Fruit fly (Drosophila melanogaster) whole organism, prepupa: Measurements from ENCODE around the gene raptor.
A peak's percentile ranks its signal among the peaks of the same experiment; 100 is the strongest.

Source experiments
- Blimp-1 ChIP-seq: fragments of 200-800 bp; sonication (Bioruptor generic); optimal IDR thresholded peaks from 3 replicates; lab custom pipeline; 2017; ENCODE audit warnings: missing biosample characterization, missing genetic modification characterization, mild to moderate bottlenecking, moderate library complexity, missing genetic modification reagents
- CG10631 ChIP-seq: fragments of 200-800 bp; sonication (Bioruptor generic); optimal IDR thresholded peaks from 2 replicates; lab custom pipeline; 2016; ENCODE audit warnings: missing biosample characterization, missing genetic modification characterization
- CG10669 ChIP-seq: fragments of 200-800 bp; sonication (Bioruptor generic); optimal IDR thresholded peaks from 3 replicates; lab custom pipeline; 2018; ENCODE audit warnings: missing biosample characterization, mild to moderate bottlenecking, missing genetic modification characterization, moderate library complexity
- CG11762 ChIP-seq: fragments of 200-800 bp; sonication (Bioruptor generic); optimal IDR thresholded peaks from 3 replicates; lab custom pipeline; 2016; ENCODE audit warnings: missing biosample characterization, missing genetic modification characterization; ENCODE audit not compliant: insufficient read depth
- CG11902 ChIP-seq: fragments of 200-800 bp; sonication (Bioruptor generic); optimal IDR thresholded peaks from 3 replicates; lab custom pipeline; 2016; ENCODE audit warnings: missing biosample characterization, missing genetic modification characterization
- CG15336 ChIP-seq: fragments of 200-800 bp; sonication (Bioruptor generic); IDR thresholded peaks from 2 replicates; pipeline ENCODE4 v1.3.6; 2022; ENCODE audit warnings: missing biosample characterization, missing genetic modification characterization
- CG16779 ChIP-seq: fragments of 200-800 bp; sonication (Bioruptor generic); optimal IDR thresholded peaks from 3 replicates; lab custom pipeline; 2017; ENCODE audit warnings: missing biosample characterization, mild to moderate bottlenecking, missing genetic modification characterization
- CG3032 ChIP-seq: fragments of 200-800 bp; optimal IDR thresholded peaks from 2 replicates; lab custom pipeline; 2019; ENCODE audit warnings: missing biosample characterization, mild to moderate bottlenecking, missing genetic modification characterization, moderate library complexity
- CG31627 ChIP-seq: fragments of 200-800 bp; sonication (Bioruptor generic); optimal IDR thresholded peaks from 3 replicates; lab custom pipeline; 2016; ENCODE audit warnings: missing biosample characterization, missing genetic modification characterization
- CG32006 ChIP-seq: fragments of 200-800 bp; sonication (Bioruptor generic); optimal IDR thresholded peaks from 3 replicates; lab custom pipeline; 2017; ENCODE audit warnings: missing biosample characterization, mild to moderate bottlenecking, missing genetic modification characterization
- CG4318 ChIP-seq: fragments of 200-800 bp; sonication (Bioruptor generic); optimal IDR thresholded peaks from 3 replicates; lab custom pipeline; 2017; ENCODE audit warnings: missing biosample characterization, mild to moderate bottlenecking, missing genetic modification characterization
- CG6276 ChIP-seq: fragments of 200-800 bp; sonication (Bioruptor generic); optimal IDR thresholded peaks from 2 replicates; lab custom pipeline; 2017; ENCODE audit warnings: missing biosample characterization, mild to moderate bottlenecking, missing genetic modification characterization
- CG6808 ChIP-seq: fragments of 200-800 bp; sonication (Bioruptor generic); optimal IDR thresholded peaks from 3 replicates; lab custom pipeline; 2017; ENCODE audit warnings: missing biosample characterization, missing genetic modification characterization, mild to moderate bottlenecking, moderate library complexity, missing genetic modification reagents
- CG6854 ChIP-seq: fragments of 200-800 bp; sonication (Bioruptor generic); optimal IDR thresholded peaks from 2 replicates; lab custom pipeline; 2017; ENCODE audit warnings: missing biosample characterization, mild to moderate bottlenecking, missing genetic modification characterization
- CG8319 ChIP-seq: fragments of 200-800 bp; sonication (Bioruptor generic); optimal IDR thresholded peaks from 3 replicates; lab custom pipeline; 2016; ENCODE audit warnings: missing biosample characterization, missing genetic modification characterization
- Eip75B ChIP-seq: fragments of 200-800 bp; sonication (Bioruptor generic); optimal IDR thresholded peaks from 3 replicates; lab custom pipeline; 2016; ENCODE audit warnings: missing biosample characterization, missing genetic modification characterization
- Eip78C ChIP-seq: fragments of 200-800 bp; sonication (Bioruptor generic); peaks from one replicate; lab custom pipeline; 2016; ENCODE audit warnings: missing biosample characterization, missing genetic modification characterization
- Eip93F ChIP-seq: fragments of 200-800 bp; sonication (Bioruptor generic); optimal IDR thresholded peaks from 2 replicates; lab custom pipeline; 2016; ENCODE audit warnings: missing biosample characterization, mild to moderate bottlenecking, missing genetic modification characterization
- Ets21C ChIP-seq: fragments of 200-800 bp; sonication (Bioruptor generic); optimal IDR thresholded peaks from 3 replicates; lab custom pipeline; 2016; ENCODE audit warnings: missing biosample characterization, missing genetic modification characterization
- Ets96B ChIP-seq: fragments of 200-800 bp; optimal IDR thresholded peaks from 2 replicates; lab custom pipeline; 2019; ENCODE audit warnings: missing biosample characterization, mild to moderate bottlenecking, missing genetic modification characterization, moderate library complexity
- Gug ChIP-seq: fragments of 200-800 bp; sonication (Bioruptor generic); IDR thresholded peaks from 2 replicates; pipeline ENCODE4 v1.3.6; 2022; ENCODE audit warnings: missing biosample characterization, missing genetic modification characterization
- Hr39 ChIP-seq: fragments of 200-800 bp; sonication (Bioruptor generic); optimal IDR thresholded peaks from 2 replicates; lab custom pipeline; 2016; ENCODE audit warnings: missing biosample characterization, missing genetic modification characterization
- Hr4 ChIP-seq: fragments of 200-800 bp; sonication (Bioruptor generic); optimal IDR thresholded peaks from 3 replicates; lab custom pipeline; 2016; ENCODE audit warnings: missing biosample characterization, missing genetic modification characterization
- Lpt ChIP-seq: fragments of 200-800 bp; sonication (Bioruptor generic); optimal IDR thresholded peaks from 3 replicates; lab custom pipeline; 2016; ENCODE audit warnings: missing biosample characterization, missing genetic modification characterization
- Met ChIP-seq: fragments of 200-800 bp; sonication (Bioruptor generic); optimal IDR thresholded peaks from 3 replicates; lab custom pipeline; 2016; ENCODE audit warnings: missing biosample characterization, missing genetic modification characterization
- OdsH ChIP-seq: fragments of 200-800 bp; sonication (Bioruptor generic); optimal IDR thresholded peaks from 3 replicates; lab custom pipeline; 2016; ENCODE audit warnings: missing biosample characterization, missing genetic modification characterization
- Smox ChIP-seq: fragments of 200-800 bp; sonication (Bioruptor generic); optimal IDR thresholded peaks from 3 replicates; lab custom pipeline; 2016; ENCODE audit warnings: missing biosample characterization, missing genetic modification characterization
- Sox14 ChIP-seq: fragments of 200-800 bp; sonication (Bioruptor generic); optimal IDR thresholded peaks from 3 replicates; lab custom pipeline; 2016; ENCODE audit warnings: missing biosample characterization, missing genetic modification characterization
- achi ChIP-seq: fragments of 200-800 bp; sonication (Bioruptor generic); optimal IDR thresholded peaks from 3 replicates; lab custom pipeline; 2016; ENCODE audit warnings: missing biosample characterization, missing genetic modification characterization
- acj6 ChIP-seq: fragments of 200-800 bp; sonication (Bioruptor generic); optimal IDR thresholded peaks from 3 replicates; lab custom pipeline; 2016; ENCODE audit warnings: missing biosample characterization, missing genetic modification characterization
- cyc ChIP-seq: fragments of 200-800 bp; sonication (Bioruptor generic); optimal IDR thresholded peaks from 3 replicates; lab custom pipeline; 2016; ENCODE audit warnings: missing biosample characterization, missing genetic modification characterization
- dac ChIP-seq: fragments of 200-800 bp; sonication (Bioruptor generic); optimal IDR thresholded peaks from 2 replicates; lab custom pipeline; 2017; ENCODE audit warnings: missing biosample characterization, mild to moderate bottlenecking, missing genetic modification characterization
- eg ChIP-seq: fragments of 200-800 bp; sonication (Bioruptor generic); IDR thresholded peaks from 3 replicates; pipeline ENCODE4 v1.3.6; 2022; ENCODE audit warnings: missing biosample characterization, missing genetic modification characterization
- esn ChIP-seq: fragments of 200-800 bp; sonication (Bioruptor generic); optimal IDR thresholded peaks from 2 replicates; lab custom pipeline; 2016; ENCODE audit warnings: missing biosample characterization, mild to moderate bottlenecking, missing genetic modification characterization, moderate library complexity
- fd59A ChIP-seq: fragments of 200-800 bp; sonication (Bioruptor generic); optimal IDR thresholded peaks from 2 replicates; lab custom pipeline; 2017; ENCODE audit warnings: missing biosample characterization, mild to moderate bottlenecking, missing genetic modification characterization, missing genetic modification reagents
- fd85E ChIP-seq: fragments of 200-800 bp; sonication (Bioruptor generic); optimal IDR thresholded peaks from 3 replicates; lab custom pipeline; 2016; ENCODE audit warnings: missing biosample characterization, missing genetic modification characterization
- net ChIP-seq: fragments of 200-800 bp; sonication (Bioruptor generic); optimal IDR thresholded peaks from 3 replicates; lab custom pipeline; 2016; ENCODE audit warnings: missing biosample characterization, missing genetic modification characterization
- salr ChIP-seq, 2 experiments: fragments of 200-800 bp; sonication (Bioruptor generic); optimal IDR thresholded peaks; 3 replicates each; lab custom pipeline; 2016 to 2018; ENCODE audit warnings: missing biosample characterization in 2 of 2, missing genetic modification characterization in 2 of 2, mild to moderate bottlenecking in 1 of 2
- topi ChIP-seq: fragments of 200-800 bp; sonication (Bioruptor generic); optimal IDR thresholded peaks from 3 replicates; lab custom pipeline; 2016; ENCODE audit warnings: missing biosample characterization, missing genetic modification characterization
- vri ChIP-seq: fragments of 200-800 bp; sonication (Bioruptor generic); optimal IDR thresholded peaks from 3 replicates; lab custom pipeline; 2016; ENCODE audit warnings: missing biosample characterization, mild to moderate bottlenecking, missing genetic modification characterization

Gene raptor

dm6 chrX:6074845-6075244 lies 15.2 kb downstream of the raptor start, which contains the start of gene Tsp5D (continued):
- TF ChIP-seq dac (GFP tag; lab: Kevin White, UChicago) (peak; percentile 96), eg (GFP tag; lab: Robert Waterston, UW) (peak; percentile 100), vri (GFP tag; lab: Kevin White, UChicago) (no peak), Eip75B (peak; percentile 84), CG10669 (peak; percentile 97), salr (GFP tag; optimal IDR thresholded peaks at IDR 0.05; lab: Kevin White, UChicago) (peak; percentile 85 to 91), Smox (no peak), CG15336 (peak; percentile 100), acj6 (GFP tag; lab: Kevin White, UChicago) (peak; percentile 91), Lpt (GFP tag; lab: Kevin White, UChicago) (peak; percentile 97), Blimp-1 (GFP tag; lab: Kevin White, UChicago) (no peak), CG6276 (peak; percentile 99), CG11762 (GFP tag; lab: Kevin White, UChicago) (peak; percentile 97), Met (peak; percentile 11), topi (peak; percentile 68), Sox14 (peak; percentile 69), fd59A (GFP tag; lab: Kevin White, UChicago) (peak; percentile 93), CG32006 (GFP tag; lab: Kevin White, UChicago) (peak; percentile 98), Gug (GFP tag; lab: Robert Waterston, UW) (peak; percentile 99), Hr39 (no peak), CG8319 (GFP tag; lab: Kevin White, UChicago) (peak; percentile 85), cyc (peak; percentile 63), Ets21C (GFP tag; lab: Kevin White, UChicago) (no peak), CG16779 (tag; lab: Kevin White, UChicago) (peak; percentile 93), CG6808 (peak; percentile 97), fd85E (peak; percentile 80), CG4318 (peak; percentile 97), CG10631 (GFP tag; lab: Kevin White, UChicago) (peak; percentile 98), achi (GFP tag; lab: Kevin White, UChicago) (peak; percentile 96), Hr4 (GFP tag; lab: Kevin White, UChicago) (peak; percentile 93), net (GFP tag; lab: Kevin White, UChicago) (peak; percentile 96), CG31627 (no peak), Ets96B (tag; lab: Kevin White, UChicago) (peak; percentile 97), CG11902 (GFP tag; lab: Kevin White, UChicago) (peak; percentile 74), esn (GFP tag; lab: Kevin White, UChicago) (peak; percentile 36), Eip93F (no peak), CG3032 (peak; percentile 96)

- TF ChIP-seq Ets96B (tag; lab: Kevin White, UChicago), result no peak
- peak; percentile 3 for TF ChIP-seq Eip78C (GFP tag; lab: Kevin White, UChicago)
- TF ChIP-seq vri (GFP tag; lab: Kevin White, UChicago), result peak; percentile 68
- no peak for TF ChIP-seq OdsH (GFP tag; lab: Kevin White, UChicago)
- peak; percentile 6 for TF ChIP-seq CG6854
Measured at dm6 chrX:6068714-6069113, 21.3 kb downstream of the raptor start.
